Worm (Caenorhabditis elegans) whole organism, midembryonic: ENCODE results near the gene rsp-8.

ENCODE experiments used
- T22C8.4 ChIP-seq: fragments of 200-800 bp; sonication (Bioruptor generic); IDR thresholded peaks from 2 replicates; pipeline ENCODE4 v1.3.6; 2022; ENCODE audit warnings: missing genetic modification characterization, missing compliant biosample characterization
- flt-1 ChIP-seq: fragments of 200-800 bp; sonication (Bioruptor generic); IDR thresholded peaks from 2 replicates; pipeline ENCODE4 v1.3.6; 2022; ENCODE audit warnings: missing genetic modification characterization, missing compliant biosample characterization
- med-1 ChIP-seq: sonication (generic microtip); optimal IDR thresholded peaks from 2 replicates; lab custom pipeline; 2017; ENCODE audit warnings: missing genetic modification characterization, mild to moderate bottlenecking, missing compliant biosample characterization, antibody characterized with exemption, missing genetic modification reagents; ENCODE audit not compliant: insufficient read depth
- ztf-29 ChIP-seq: fragments of 200-800 bp; sonication (Bioruptor generic); IDR thresholded peaks from 2 replicates; pipeline ENCODE4 v1.3.6; 2022; ENCODE audit warnings: missing genetic modification reagents, missing genetic modification characterization, missing compliant biosample characterization

DNA sequence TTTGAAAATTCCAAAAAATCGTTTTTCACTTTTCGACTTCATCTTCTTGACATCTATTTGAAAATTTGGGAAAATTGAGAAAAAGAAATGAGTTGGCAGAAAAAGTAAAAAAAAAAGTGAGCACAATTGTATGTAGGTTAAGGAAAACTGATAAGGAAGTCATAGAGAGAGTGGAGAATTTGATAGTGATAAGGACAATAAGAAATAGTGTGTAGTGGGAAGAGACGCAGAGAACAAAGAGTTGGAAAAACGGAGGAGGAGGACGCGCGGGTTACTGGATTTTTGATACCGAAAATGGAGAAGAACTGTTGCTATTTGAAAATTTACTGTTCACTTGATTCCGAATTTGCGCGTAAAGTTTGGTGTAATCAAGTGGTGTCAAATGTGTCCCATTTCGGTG is 52.5 kb downstream of the rsp-8 start, which contains the start of gene Y56A3A.6:
- TF ChIP-seq med-1 (GFP tag; lab: Kevin White, UChicago) (no peak), T22C8.4 (GFP tag; lab: Robert Waterston, UW) (no peak), ztf-29 (GFP tag; lab: Robert Waterston, UW) (no peak), flt-1 (no peak)
